Fruit fly (Drosophila melanogaster) whole organism, embryonic: Measurements from ENCODE around the gene CG44838.
A peak's percentile ranks its signal among the peaks of the same experiment; 100 is the strongest.

ENCODE experiments used
- Atf3 ChIP-seq: fragments of 200-800 bp; sonication (Bioruptor generic); optimal IDR thresholded peaks from 3 replicates; lab custom pipeline; 2016; ENCODE audit warnings: missing biosample characterization, missing genetic modification characterization
- Atf6 ChIP-seq: fragments of 200-800 bp; sonication (Bioruptor generic); IDR thresholded peaks from 2 replicates; pipeline ENCODE4 v1.3.6; 2022; ENCODE audit warnings: missing biosample characterization, missing genetic modification characterization
- CG1024 ChIP-seq: fragments of 200-800 bp; sonication (Bioruptor generic); IDR thresholded peaks from 2 replicates; pipeline ENCODE4 v1.3.6; 2022; ENCODE audit warnings: missing biosample characterization, missing genetic modification characterization
- CG10274 ChIP-seq: fragments of 200-800 bp; sonication (Bioruptor generic); optimal IDR thresholded peaks from 3 replicates; lab custom pipeline; 2017; ENCODE audit warnings: missing biosample characterization, mild to moderate bottlenecking, missing genetic modification characterization
- CG10321 ChIP-seq: fragments of 200-800 bp; sonication (Bioruptor generic); IDR thresholded peaks from 2 replicates; pipeline ENCODE4 v1.3.6; 2022; ENCODE audit warnings: missing biosample characterization, missing genetic modification characterization
- CG13287 ChIP-seq: fragments of 200-800 bp; sonication (Bioruptor generic); IDR thresholded peaks from 2 replicates; pipeline ENCODE4 v1.3.6; 2022; ENCODE audit warnings: missing biosample characterization, missing genetic modification characterization; ENCODE audit not compliant: partially characterized antibody
- CG14014 ChIP-seq: fragments of 200-800 bp; sonication (Bioruptor generic); IDR thresholded peaks from 2 replicates; pipeline ENCODE4 v1.3.6; 2022; ENCODE audit warnings: missing biosample characterization, missing genetic modification characterization
- CG14710 ChIP-seq: fragments of 200-800 bp; sonication (Bioruptor generic); optimal IDR thresholded peaks from 3 replicates; lab custom pipeline; 2019; ENCODE audit warnings: missing biosample characterization, mild to moderate bottlenecking, missing genetic modification characterization, moderate library complexity
- CG1529 ChIP-seq: fragments of 200-800 bp; sonication (Bioruptor generic); optimal IDR thresholded peaks from 3 replicates; lab custom pipeline; 2018; ENCODE audit warnings: missing biosample characterization, missing genetic modification characterization
- CG1647 ChIP-seq: fragments of 200-800 bp; sonication (Bioruptor generic); optimal IDR thresholded peaks from 3 replicates; lab custom pipeline; 2016; ENCODE audit warnings: missing biosample characterization, missing genetic modification characterization
- CG17802 ChIP-seq: fragments of 200-800 bp; sonication (Bioruptor generic); optimal IDR thresholded peaks from 2 replicates; lab custom pipeline; 2018; ENCODE audit warnings: missing biosample characterization, mild to moderate bottlenecking, missing genetic modification characterization, moderate library complexity
- CG2116 ChIP-seq: fragments of 200-800 bp; sonication (Bioruptor generic); optimal IDR thresholded peaks from 3 replicates; lab custom pipeline; 2018; ENCODE audit warnings: missing biosample characterization, mild to moderate bottlenecking, missing genetic modification characterization
- CG33213 ChIP-seq: fragments of 200-800 bp; sonication (Bioruptor generic); optimal IDR thresholded peaks from 3 replicates; lab custom pipeline; 2016; ENCODE audit warnings: missing biosample characterization, missing genetic modification characterization
- CG34376 ChIP-seq: fragments of 200-800 bp; sonication (Bioruptor generic); optimal IDR thresholded peaks from 2 replicates; lab custom pipeline; 2018; ENCODE audit warnings: missing biosample characterization, mild to moderate bottlenecking, missing genetic modification characterization
- CG3838 ChIP-seq: fragments of 200-800 bp; sonication (Bioruptor generic); optimal IDR thresholded peaks from 3 replicates; lab custom pipeline; 2016; ENCODE audit warnings: missing biosample characterization, missing genetic modification characterization
- CG4424 ChIP-seq: fragments of 200-800 bp; sonication (Bioruptor generic); optimal IDR thresholded peaks from 3 replicates; lab custom pipeline; 2016; ENCODE audit warnings: missing biosample characterization, missing genetic modification characterization
- CG4820 ChIP-seq: fragments of 200-800 bp; sonication (Bioruptor generic); optimal IDR thresholded peaks from 3 replicates; lab custom pipeline; 2016; ENCODE audit warnings: missing biosample characterization, missing genetic modification characterization
- CG6683 ChIP-seq: fragments of 200-800 bp; sonication (Bioruptor generic); optimal IDR thresholded peaks from 2 replicates; lab custom pipeline; 2017; ENCODE audit warnings: missing biosample characterization, mild to moderate bottlenecking, missing genetic modification characterization, missing genetic modification reagents
- CG6854 ChIP-seq: fragments of 200-800 bp; sonication (Bioruptor generic); optimal IDR thresholded peaks from 3 replicates; lab custom pipeline; 2017; ENCODE audit warnings: missing biosample characterization, mild to moderate bottlenecking, missing genetic modification characterization
- CG7556 ChIP-seq: fragments of 200-800 bp; sonication (Bioruptor generic); optimal IDR thresholded peaks from 2 replicates; lab custom pipeline; 2017; ENCODE audit warnings: missing biosample characterization, mild to moderate bottlenecking, missing genetic modification characterization
- CG9932 ChIP-seq: fragments of 200-800 bp; sonication (Bioruptor generic); IDR thresholded peaks from 2 replicates; pipeline ENCODE4 v1.3.6; 2022; ENCODE audit warnings: missing biosample characterization, missing genetic modification characterization
- CTCF ChIP-seq: fragments of 200-800 bp; sonication (Bioruptor generic); optimal IDR thresholded peaks from 2 replicates; lab custom pipeline; 2017; ENCODE audit warnings: missing biosample characterization, mild to moderate bottlenecking, missing genetic modification characterization, moderate library complexity
- CrebB ChIP-seq: fragments of 200-800 bp; sonication (Bioruptor generic); optimal IDR thresholded peaks from 3 replicates; lab custom pipeline; 2018; ENCODE audit warnings: missing biosample characterization, mild to moderate bottlenecking, missing genetic modification characterization
- Dek ChIP-seq: fragments of 200-800 bp; sonication (Bioruptor generic); optimal IDR thresholded peaks from 3 replicates; lab custom pipeline; 2019; ENCODE audit warnings: missing biosample characterization, mild to moderate bottlenecking, missing genetic modification characterization, moderate library complexity
- Dip3 ChIP-seq: fragments of 200-800 bp; sonication (Bioruptor generic); optimal IDR thresholded peaks from 3 replicates; lab custom pipeline; 2016; ENCODE audit warnings: missing biosample characterization, missing genetic modification characterization
- Fer2 ChIP-seq: fragments of 200-800 bp; sonication (Bioruptor generic); optimal IDR thresholded peaks from 2 replicates; lab custom pipeline; 2018; ENCODE audit warnings: missing biosample characterization, mild to moderate bottlenecking, missing genetic modification characterization, moderate library complexity
- Hmr ChIP-seq: fragments of 200-800 bp; sonication (Bioruptor generic); optimal IDR thresholded peaks from 3 replicates; lab custom pipeline; 2017; ENCODE audit warnings: mild to moderate bottlenecking, missing biosample characterization, missing genetic modification reagents, missing genetic modification characterization
- Hr3 ChIP-seq: fragments of 200-800 bp; sonication (Bioruptor generic); optimal IDR thresholded peaks from 3 replicates; lab custom pipeline; 2016; ENCODE audit warnings: missing biosample characterization, missing genetic modification characterization
- Hr51 ChIP-seq, 2 experiments: fragments of 200-800 bp; sonication (Bioruptor generic); optimal IDR thresholded peaks; 2 replicates in 1 of 2; 3 replicates in 1 of 2; lab custom pipeline; 2016 to 2018; ENCODE audit warnings: missing biosample characterization in 2 of 2, missing genetic modification characterization in 2 of 2, mild to moderate bottlenecking in 1 of 2, moderate library complexity in 1 of 2
- Mrtf ChIP-seq: fragments of 200-800 bp; sonication (Bioruptor generic); IDR thresholded peaks from 3 replicates; pipeline ENCODE4 v1.3.6; 2022; ENCODE audit warnings: missing biosample characterization, missing genetic modification characterization
- Myb ChIP-seq: fragments of 200-800 bp; sonication (Bioruptor generic); optimal IDR thresholded peaks from 2 replicates; lab custom pipeline; 2016; ENCODE audit warnings: missing biosample characterization, missing genetic modification characterization
- NfI ChIP-seq: fragments of 200-800 bp; sonication (Bioruptor generic); optimal IDR thresholded peaks from 3 replicates; lab custom pipeline; 2018; ENCODE audit warnings: missing biosample characterization, mild to moderate bottlenecking, missing genetic modification characterization, moderate library complexity
- Rfx ChIP-seq: fragments of 200-800 bp; sonication (Bioruptor generic); IDR thresholded peaks from 2 replicates; pipeline ENCODE4 v1.3.6; 2022; ENCODE audit warnings: missing biosample characterization, missing genetic modification characterization
- Side ChIP-seq: fragments of 200-800 bp; sonication (Bioruptor generic); optimal IDR thresholded peaks from 2 replicates; lab custom pipeline; 2016; ENCODE audit warnings: missing biosample characterization, missing genetic modification characterization
- Xbp1 ChIP-seq: fragments of 200-800 bp; sonication (Bioruptor generic); optimal IDR thresholded peaks from 3 replicates; lab custom pipeline; 2016; ENCODE audit warnings: missing biosample characterization, mild to moderate bottlenecking, missing genetic modification characterization
- ara ChIP-seq: fragments of 200-800 bp; sonication (Bioruptor generic); IDR thresholded peaks from 2 replicates; pipeline ENCODE4 v1.3.6; 2022; ENCODE audit warnings: missing biosample characterization, missing genetic modification characterization
- bbx ChIP-seq: fragments of 200-800 bp; sonication (Bioruptor generic); IDR thresholded peaks from 2 replicates; pipeline ENCODE4 v1.3.6; 2022; ENCODE audit warnings: missing biosample characterization, missing genetic modification characterization; ENCODE audit not compliant: partially characterized antibody
- br ChIP-seq: fragments of >200 bp; optimal IDR thresholded peaks from 2 replicates; lab custom pipeline; 2017
- corto ChIP-seq: fragments of 200-800 bp; sonication (Bioruptor generic); optimal IDR thresholded peaks from 2 replicates; lab custom pipeline; 2016; ENCODE audit warnings: missing biosample characterization, mild to moderate bottlenecking, missing genetic modification characterization, moderate library complexity
- crc ChIP-seq: fragments of 200-800 bp; sonication (Bioruptor generic); optimal IDR thresholded peaks from 2 replicates; lab custom pipeline; 2016; ENCODE audit warnings: missing biosample characterization, missing genetic modification characterization
- dimm ChIP-seq: fragments of 200-800 bp; sonication (Bioruptor generic); IDR thresholded peaks from 2 replicates; pipeline ENCODE4 v1.3.6; 2022; ENCODE audit warnings: missing biosample characterization, missing genetic modification characterization
- esg ChIP-seq: fragments of 200-800 bp; sonication (Bioruptor generic); conservative IDR thresholded peaks from 2 replicates; pipeline ENCODE4 v1.3.6; 2022; ENCODE audit warnings: missing biosample characterization, missing genetic modification characterization
- hb ChIP-seq: fragments of 200-800 bp; sonication (Bioruptor generic); IDR thresholded peaks from 3 replicates; pipeline ENCODE4 v1.3.6; 2022; ENCODE audit warnings: missing biosample characterization, missing genetic modification characterization; ENCODE audit not compliant: partially characterized antibody
- kni ChIP-seq: fragments of 200-800 bp; sonication (Bioruptor generic); optimal IDR thresholded peaks from 3 replicates; lab custom pipeline; 2017; ENCODE audit warnings: mild to moderate bottlenecking, missing biosample characterization, missing genetic modification reagents, missing genetic modification characterization
- oc ChIP-seq: fragments of 200-800 bp; sonication (Bioruptor generic); optimal IDR thresholded peaks from 2 replicates; lab custom pipeline; 2018; ENCODE audit warnings: missing biosample characterization, mild to moderate bottlenecking, missing genetic modification characterization, moderate library complexity
- pum ChIP-seq: fragments of 200-800 bp; sonication (Bioruptor generic); optimal IDR thresholded peaks from 2 replicates; lab custom pipeline; 2016; ENCODE audit warnings: missing biosample characterization, missing genetic modification characterization
- scrt ChIP-seq: fragments of 200-800 bp; sonication (Bioruptor generic); optimal IDR thresholded peaks from 2 replicates; lab custom pipeline; 2018; ENCODE audit warnings: missing biosample characterization, mild to moderate bottlenecking, missing genetic modification characterization, moderate library complexity
- sisA ChIP-seq: fragments of 200-800 bp; sonication (Bioruptor generic); IDR thresholded peaks from 2 replicates; pipeline ENCODE4 v1.3.6; 2022; ENCODE audit warnings: missing biosample characterization, missing genetic modification characterization
- ssp ChIP-seq: fragments of 200-800 bp; sonication (Bioruptor generic); IDR thresholded peaks from 2 replicates; pipeline ENCODE4 v1.3.6; 2022; ENCODE audit warnings: missing biosample characterization, missing genetic modification characterization
- sug ChIP-seq: fragments of 200-800 bp; optimal IDR thresholded peaks from 2 replicates; lab custom pipeline; 2019; ENCODE audit warnings: missing biosample characterization, mild to moderate bottlenecking, missing genetic modification characterization, moderate library complexity

CG44838 gene

dm6 chr3L:9441907-9442479 lies 18.9 kb upstream of the CG44838 start, which contains the start of the genes Bet3 and Nf-YA (continued):
- peak; percentile 49; the same call in 1 of the 2 replicates for TF ChIP-seq CG14014 (GFP tag; lab: Robert Waterston, UW)
- peak; percentile 14 for TF ChIP-seq CG4820 (GFP tag; lab: Kevin White, UChicago)
- peak; percentile 27 for TF ChIP-seq CG33213 (GFP tag; lab: Kevin White, UChicago)
- peak; percentile 50 for TF ChIP-seq Hr3
- TF ChIP-seq CG9932 (GFP tag; lab: Robert Waterston, UW) = peak; percentile 86
- TF ChIP-seq CG10274 (GFP tag; lab: Kevin White, UChicago) = no peak
- peak; percentile 41 for TF ChIP-seq sug (tag; lab: Kevin White, UChicago)
- 0 out of 2 replicates have a peak, but pooled peaks have one; percentile 16 for TF ChIP-seq Atf6
- peak; percentile 85 for TF ChIP-seq bbx (GFP tag; lab: Robert Waterston, UW)
- TF ChIP-seq ssp = peak; percentile 74
- TF ChIP-seq CTCF (GFP tag; lab: Kevin White, UChicago) = no peak
- TF ChIP-seq CG1024 = no peak
- no peak for TF ChIP-seq CG3838 (GFP tag; lab: Kevin White, UChicago)
- peak; percentile 8 for TF ChIP-seq Side (GFP tag; lab: Kevin White, UChicago)
- peak; percentile 78 for TF ChIP-seq Xbp1 (GFP tag; lab: Kevin White, UChicago)
- TF ChIP-seq CG14710 (tag; lab: Kevin White, UChicago) = peak; percentile 70
- TF ChIP-seq pum = peak; percentile 76
- TF ChIP-seq Hmr (GFP tag; lab: Kevin White, UChicago) = peak; percentile 42
- peak; percentile 60 for TF ChIP-seq Dip3 (GFP tag; lab: Kevin White, UChicago)
- no peak for TF ChIP-seq kni
- TF ChIP-seq CG34376 (GFP tag; lab: Kevin White, UChicago) = peak; percentile 8
- peak; percentile 76 for TF ChIP-seq Rfx (GFP tag; lab: Robert Waterston, UW)
- no peak for TF ChIP-seq br
- TF ChIP-seq CG2116 = peak; percentile 96
- peak; percentile 54 for TF ChIP-seq NfI
- no peak for TF ChIP-seq CG17802 (tag; lab: Kevin White, UChicago)
- TF ChIP-seq sisA (GFP tag; lab: Robert Waterston, UW) = peak; percentile 71
- TF ChIP-seq CG10321 (GFP tag; lab: Robert Waterston, UW) = no peak
- peak; percentile 26 for TF ChIP-seq CG1647 (GFP tag; lab: Kevin White, UChicago)
- TF ChIP-seq CG7556 = no peak
- peak; percentile 55; the same call in 1 of the 2 replicates for TF ChIP-seq ara (GFP tag; lab: Robert Waterston, UW)
- TF ChIP-seq Fer2 = no peak
- TF ChIP-seq CG1529 = no peak
- TF ChIP-seq Hr51 (GFP tag; optimal IDR thresholded peaks at IDR 0.05; lab: Kevin White, UChicago) = peak; percentile 16 to 57
- peak; percentile 84 for TF ChIP-seq hb (GFP tag; lab: Robert Waterston, UW)
- TF ChIP-seq oc (tag; lab: Kevin White, UChicago) = no peak
- TF ChIP-seq Myb (GFP tag; lab: Kevin White, UChicago) = peak; percentile 98
- TF ChIP-seq CG4424 = peak; percentile 51
- peak; percentile 8; the same call in 2 of the 3 replicates for TF ChIP-seq Mrtf (GFP tag; lab: Robert Waterston, UW)
- TF ChIP-seq esg = no peak
- TF ChIP-seq CG6683 (GFP tag; lab: Kevin White, UChicago) = no peak
- TF ChIP-seq Atf3 (GFP tag; lab: Kevin White, UChicago) = peak; percentile 24
- peak; percentile 47 for TF ChIP-seq Dek
- TF ChIP-seq CG6854 = no peak
- no peak for TF ChIP-seq CrebB
- no peak for TF ChIP-seq dimm
- TF ChIP-seq crc (GFP tag; lab: Kevin White, UChicago) = peak; percentile 27
- no peak for TF ChIP-seq corto
- peak; percentile 20 for TF ChIP-seq scrt (GFP tag; lab: Kevin White, UChicago)
- peak; percentile 88 for TF ChIP-seq CG13287 (GFP tag; lab: Robert Waterston, UW)
